Fruit fly (Drosophila melanogaster): ENCODE measurements around the gene ND-B22.

ND-B22 gene

dm6 chr2L:13370762-13371161 is at the start of gene ND-B22 (continued):
- no peak for TF ChIP-seq pho (GFP tag; optimal IDR thresholded peaks at IDR 0.05)
- peak; percentile 24 for TF ChIP-seq scrt (GFP tag; optimal IDR thresholded peaks at IDR 0.05)
- TF ChIP-seq CG31388 (GFP tag; optimal IDR thresholded peaks at IDR 0.05), result no peak
- no peak for TF ChIP-seq fru (optimal IDR thresholded peaks at IDR 0.05)
- TF ChIP-seq CG17361 (GFP tag; IDR thresholded peaks at IDR 0.05), result peak; percentile 39; the same call in 1 of the 3 replicates
- no peak for TF ChIP-seq CG4404 (GFP tag; IDR thresholded peaks at IDR 0.05)
- no peak for TF ChIP-seq en (GFP tag; optimal IDR thresholded peaks at IDR 0.05)
- TF ChIP-seq knrl (GFP tag; IDR thresholded peaks at IDR 0.05; ENCODE audit: partially characterized antibody), result no peak
- no peak for TF ChIP-seq CG10565 (GFP tag; optimal IDR thresholded peaks at IDR 0.05)
- TF ChIP-seq CG7271 (tag; optimal IDR thresholded peaks at IDR 0.05), result no peak
- TF ChIP-seq CG1233 (GFP tag; optimal IDR thresholded peaks at IDR 0.05), result peak; percentile 39
- no peak for TF ChIP-seq CG2202 (tag; optimal IDR thresholded peaks at IDR 0.05)
- peak; percentile 22 for TF ChIP-seq CG10979 (tag; optimal IDR thresholded peaks at IDR 0.05)
- TF ChIP-seq NK7.1 (GFP tag; optimal IDR thresholded peaks at IDR 0.05), result peak; percentile 34
- TF ChIP-seq CG32767 (GFP tag; IDR thresholded peaks at IDR 0.05), result no peak
- TF ChIP-seq E2f1 (GFP tag; IDR thresholded peaks at IDR 0.05), result no peak
- TF ChIP-seq CG10654 (GFP tag; optimal IDR thresholded peaks at IDR 0.05), result peak; percentile 31
- TF ChIP-seq Mad (GFP tag; optimal IDR thresholded peaks at IDR 0.05), result no peak
- TF ChIP-seq CG18262 (tag; optimal IDR thresholded peaks at IDR 0.05), result peak; percentile 27
- no peak for TF ChIP-seq toy (GFP tag; IDR thresholded peaks at IDR 0.05)
- no peak for TF ChIP-seq CG5953 (GFP tag; IDR thresholded peaks at IDR 0.05)
- no peak for TF ChIP-seq CG11560 (tag; IDR thresholded peaks at IDR 0.05)
- TF ChIP-seq CG5180 (GFP tag; optimal IDR thresholded peaks at IDR 0.05), result no peak
- TF ChIP-seq tx (GFP tag; optimal IDR thresholded peaks at IDR 0.05), result no peak
- TF ChIP-seq cad (GFP tag; optimal IDR thresholded peaks at IDR 0.05), result no peak
- peak; percentile 83 for TF ChIP-seq CG3847 (GFP tag; IDR thresholded peaks at IDR 0.05)
- TF ChIP-seq CG16779 (GFP tag; IDR thresholded peaks at IDR 0.05), result no peak
- TF ChIP-seq sens-2 (GFP tag; IDR thresholded peaks at IDR 0.05), result no peak
- TF ChIP-seq tio (GFP tag; optimal IDR thresholded peaks at IDR 0.05), result no peak
- TF ChIP-seq ken (GFP tag; IDR thresholded peaks at IDR 0.05), result no peak
- TF ChIP-seq Ssrp (tag; optimal IDR thresholded peaks at IDR 0.05), result peak; percentile 6
- TF ChIP-seq CG7556 (GFP tag; optimal IDR thresholded peaks at IDR 0.05), result peak; percentile 16
- TF ChIP-seq CG6175 (GFP tag; IDR thresholded peaks at IDR 0.05), result no peak
- no peak for TF ChIP-seq zen2 (GFP tag; IDR thresholded peaks at IDR 0.05; ENCODE audit: partially characterized antibody)
- no peak for TF ChIP-seq Six4 (GFP tag; optimal IDR thresholded peaks at IDR 0.05)
- TF ChIP-seq CG8478 (optimal IDR thresholded peaks at IDR 0.05), result no peak
- no peak for TF ChIP-seq GATAe (GFP tag; conservative IDR thresholded peaks at IDR 0.05)
- TF ChIP-seq sim (GFP tag; IDR thresholded peaks at IDR 0.05), result no peak
- TF ChIP-seq Doc3 (GFP tag; IDR thresholded peaks at IDR 0.05; ENCODE audit: partially characterized antibody), result no peak
- no peak for TF ChIP-seq kah (GFP tag; optimal IDR thresholded peaks at IDR 0.05)
- no peak for TF ChIP-seq pan (optimal IDR thresholded peaks at IDR 0.05)
- TF ChIP-seq pan (GFP tag; optimal IDR thresholded peaks at IDR 0.05 in 1 of 2, IDR thresholded peaks at IDR 0.05 in 1 of 2), result no peak
- TF ChIP-seq bab2 (GFP tag; optimal IDR thresholded peaks at IDR 0.05), result peak; percentile 6
- TF ChIP-seq Ptx1 (GFP tag; IDR thresholded peaks at IDR 0.05), result peak; percentile 36; the same call in 1 of the 2 replicates
- no peak for TF ChIP-seq Jarid2 (GFP tag; optimal IDR thresholded peaks at IDR 0.05)
- peak; percentile 3 for TF ChIP-seq Hr3 (GFP tag; optimal IDR thresholded peaks at IDR 0.05)
- TF ChIP-seq Ets65A (GFP tag), result no peak
- no peak for TF ChIP-seq kni (GFP tag; optimal IDR thresholded peaks at IDR 0.05)
- no peak for TF ChIP-seq CG6272 (GFP tag; IDR thresholded peaks at IDR 0.05)
- peak; percentile 24 for TF ChIP-seq az2 (GFP tag; optimal IDR thresholded peaks at IDR 0.05)
- no peak for TF ChIP-seq disco-r (GFP tag; optimal IDR thresholded peaks at IDR 0.05)
- no peak for TF ChIP-seq fd102C (GFP tag; optimal IDR thresholded peaks at IDR 0.05)
- no peak for TF ChIP-seq otp (GFP tag; IDR thresholded peaks at IDR 0.05)
- TF ChIP-seq CG7786 (GFP tag; optimal IDR thresholded peaks at IDR 0.05), result peak; percentile 5

Measured in whole organism, embryonic.